Worm (Caenorhabditis elegans) whole organism, L4 larva: ENCODE measurements around the gene F28H6.6.

Source experiments
- daf-8 ChIP-seq: fragments of 200-800 bp; sonication (Bioruptor generic); IDR thresholded peaks from 2 replicates; pipeline ENCODE4 v1.3.6; 2022; ENCODE audit warnings: missing genetic modification characterization, missing compliant biosample characterization
- mep-1 ChIP-seq: fragments of 150-350 bp; sonication (generic microtip); optimal IDR thresholded peaks from 3 replicates; lab custom pipeline; 2014; ENCODE audit warnings: missing biosample characterization, missing genetic modification characterization
- nhr-28 ChIP-seq: fragments of 150-350 bp; optimal IDR thresholded peaks from 2 replicates; lab custom pipeline; 2014; ENCODE audit warnings: missing biosample characterization, missing genetic modification characterization
- saeg-2 ChIP-seq: fragments of 200-800 bp; sonication (Bioruptor generic); IDR thresholded peaks from 2 replicates; pipeline ENCODE4 v1.3.6; 2022; ENCODE audit warnings: missing genetic modification reagents, missing genetic modification characterization, missing compliant biosample characterization
- unc-62 ChIP-seq, 3 experiments: fragments of 150-350 bp in 1 of 3; sonication (generic microtip); optimal IDR thresholded peaks in 2 of 3; peaks in 1 of 3; 1 replicate in 1 of 3; 2 replicates in 2 of 3; lab custom pipeline; 2014 to 2017; ENCODE audit warnings: missing biosample characterization in 3 of 3, missing genetic modification characterization in 3 of 3, missing genetic modification reagents in 3 of 3, missing genotype in 1 of 3
- zag-1 ChIP-seq: fragments of 150-350 bp; optimal IDR thresholded peaks from 2 replicates; lab custom pipeline; 2014; ENCODE audit warnings: missing biosample characterization, missing genetic modification characterization
- ztf-11 ChIP-seq: fragments of 150-350 bp; optimal IDR thresholded peaks from 2 replicates; lab custom pipeline; 2014; ENCODE audit warnings: missing biosample characterization, missing genetic modification characterization

DNA sequence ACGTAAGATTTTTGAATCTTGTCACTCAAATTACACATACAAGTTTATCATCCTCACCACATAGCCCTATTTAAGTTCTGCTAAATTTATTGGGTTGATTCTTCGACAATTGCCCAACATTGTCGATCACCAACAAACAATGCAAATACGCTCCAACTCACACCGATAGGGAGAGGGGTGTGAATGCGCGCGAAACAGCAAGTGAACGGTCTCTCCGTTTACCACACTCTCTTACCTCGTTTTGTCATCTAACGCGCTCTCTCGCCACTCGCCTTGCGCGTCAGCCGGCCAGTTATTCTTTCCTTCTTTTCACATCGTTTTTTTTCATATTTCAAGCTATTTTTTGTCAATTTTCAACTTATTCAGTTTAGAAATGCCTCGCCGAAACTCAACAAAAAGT, 23.7 kb downstream of the F28H6.6 start, which contains the start of gene F16B12.6:
- TF ChIP-seq unc-62 (GFP tag; optimal IDR thresholded peaks at IDR 0.05 in 1 of 2; lab: Kevin White, UChicago) (no peak), unc-62 (tag; optimal IDR thresholded peaks at IDR 0.05; lab: Kevin White, UChicago) (no peak), saeg-2 (GFP tag; lab: Robert Waterston, UW) (no peak), ztf-11 (tag; lab: Kevin White, UChicago) (no peak), nhr-28 (tag; lab: Kevin White, UChicago) (peak; percentile 51), zag-1 (no peak), daf-8 (no peak), mep-1 (tag; lab: Kevin White, UChicago) (peak; percentile 85)
